Worm (Caenorhabditis elegans) whole organism, early embryonic: ENCODE measurements around the gene M18.3.

ENCODE experiments used
- B0310.2 ChIP-seq: sonication (generic microtip); optimal IDR thresholded peaks from 2 replicates; lab custom pipeline; 2016; ENCODE audit warnings: mild to moderate bottlenecking, missing genetic modification characterization, missing compliant biosample characterization
- F13C5.2 ChIP-seq: sonication (generic microtip); optimal IDR thresholded peaks from 2 replicates; lab custom pipeline; 2017; ENCODE audit warnings: mild to moderate bottlenecking, missing genetic modification characterization, inconsistent platforms, missing compliant biosample characterization
- ama-1 ChIP-seq: fragments of 150-350 bp; optimal IDR thresholded peaks from 2 replicates; lab custom pipeline; 2014
- ceh-36 ChIP-seq: sonication (generic microtip); optimal IDR thresholded peaks from 2 replicates; lab custom pipeline; 2016; ENCODE audit warnings: missing genetic modification characterization, inconsistent platforms, missing compliant biosample characterization
- flt-1 ChIP-seq: fragments of 200-800 bp; sonication (Bioruptor generic); IDR thresholded peaks from 2 replicates; pipeline ENCODE4 v1.3.6; 2022; ENCODE audit warnings: missing genetic modification characterization, missing compliant biosample characterization
- hmg-4 ChIP-seq: fragments of 200-800 bp; sonication (Bioruptor generic); optimal IDR thresholded peaks from 2 replicates; lab custom pipeline; 2018; ENCODE audit warnings: mild to moderate bottlenecking, missing genetic modification characterization, missing compliant biosample characterization
- hnd-1 ChIP-seq: sonication (generic microtip); optimal IDR thresholded peaks from 2 replicates; lab custom pipeline; 2016; ENCODE audit warnings: missing genetic modification characterization, missing compliant biosample characterization
- pes-1 ChIP-seq: fragments of 200-800 bp; sonication (Bioruptor generic); IDR thresholded peaks from 2 replicates; pipeline ENCODE4 v1.3.6; 2022; ENCODE audit warnings: missing genetic modification reagents, missing genetic modification characterization, missing compliant biosample characterization
- sea-1 ChIP-seq: fragments of 200-800 bp; sonication (Bioruptor generic); conservative IDR thresholded peaks from 2 replicates; pipeline ENCODE4 v1.3.6; 2022; ENCODE audit warnings: missing genetic modification characterization, missing compliant biosample characterization
- tbx-37 ChIP-seq: fragments of 200-800 bp; sonication (Bioruptor generic); conservative IDR thresholded peaks from 2 replicates; pipeline ENCODE4 v1.3.6; 2022; ENCODE audit warnings: missing genetic modification reagents, missing genetic modification characterization, missing compliant biosample characterization

- TF ChIP-seq pes-1 (GFP tag; lab: Robert Waterston, UW): no peak
- no peak for TF ChIP-seq ceh-36 (tag; lab: Kevin White, UChicago)
- TF ChIP-seq flt-1 (GFP tag; lab: Robert Waterston, UW): no peak
- TF ChIP-seq ama-1 (lab: Kevin White, UChicago): no peak
- TF ChIP-seq hnd-1 (tag; lab: Kevin White, UChicago): no peak
- no peak for TF ChIP-seq hmg-4 (GFP tag; lab: Kevin White, UChicago)
- no peak for TF ChIP-seq B0310.2
- no peak for TF ChIP-seq sea-1 (GFP tag; lab: Robert Waterston, UW)
- no peak for TF ChIP-seq tbx-37 (GFP tag; lab: Robert Waterston, UW)
- no peak for TF ChIP-seq F13C5.2 (tag; lab: Kevin White, UChicago)
These were observed 7.4 kb downstream of the M18.3 start for ce11 chrIV:12113056-12113455.
